Worm (Caenorhabditis elegans): ENCODE results near the gene F40F8.11.
"Not testable (repeated sequence)": the region's sequence is repeated elsewhere in the genome, so short reads cannot be mapped to it uniquely, and the experiment has no call there.

F40F8.11 gene

DNA sequence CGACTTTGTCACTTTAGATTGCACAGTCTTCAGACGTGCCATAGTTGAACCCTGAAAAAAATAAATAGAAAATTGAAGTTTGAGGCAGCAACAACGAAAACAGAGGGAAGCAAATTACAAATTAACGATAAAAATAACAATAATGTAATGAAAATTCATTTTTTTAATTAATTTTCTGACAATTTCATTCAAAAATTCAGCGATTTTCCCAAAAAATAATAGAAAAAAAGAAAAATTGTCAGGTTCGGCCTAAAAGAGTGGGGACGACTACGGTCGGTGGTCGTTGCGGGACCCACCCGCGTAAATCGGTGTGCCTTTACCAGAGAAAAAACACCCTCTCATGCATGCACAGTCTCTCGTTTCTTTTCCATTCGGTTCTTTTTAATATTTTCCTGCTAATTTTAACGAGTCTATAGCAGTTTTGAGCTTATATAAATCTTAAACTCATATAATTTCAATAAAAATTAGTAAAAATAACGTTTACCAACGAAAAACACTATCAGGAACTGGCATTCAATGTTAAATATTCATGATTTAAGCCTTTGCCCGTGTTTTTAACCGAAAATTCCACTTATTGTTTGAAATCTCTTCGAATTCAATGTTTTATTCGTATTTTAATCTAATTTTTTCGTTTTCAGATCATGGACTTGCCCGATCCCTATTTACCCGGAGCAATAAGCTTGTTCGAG lies 5.9 kb downstream of the F40F8.11 start, which contains the start of the genes rps-9 and lsm-1 (continued):
- TF ChIP-seq pqm-1 (tag; optimal IDR thresholded peaks at IDR 0.05) = no peak
- peak; percentile 76 for TF ChIP-seq isw-1 (GFP tag; IDR thresholded peaks at IDR 0.05)
- TF ChIP-seq swsn-7 (tag; optimal IDR thresholded peaks at IDR 0.05) = peak; percentile 68
- TF ChIP-seq zag-1 (tag; optimal IDR thresholded peaks at IDR 0.05) = no peak

DNA sequence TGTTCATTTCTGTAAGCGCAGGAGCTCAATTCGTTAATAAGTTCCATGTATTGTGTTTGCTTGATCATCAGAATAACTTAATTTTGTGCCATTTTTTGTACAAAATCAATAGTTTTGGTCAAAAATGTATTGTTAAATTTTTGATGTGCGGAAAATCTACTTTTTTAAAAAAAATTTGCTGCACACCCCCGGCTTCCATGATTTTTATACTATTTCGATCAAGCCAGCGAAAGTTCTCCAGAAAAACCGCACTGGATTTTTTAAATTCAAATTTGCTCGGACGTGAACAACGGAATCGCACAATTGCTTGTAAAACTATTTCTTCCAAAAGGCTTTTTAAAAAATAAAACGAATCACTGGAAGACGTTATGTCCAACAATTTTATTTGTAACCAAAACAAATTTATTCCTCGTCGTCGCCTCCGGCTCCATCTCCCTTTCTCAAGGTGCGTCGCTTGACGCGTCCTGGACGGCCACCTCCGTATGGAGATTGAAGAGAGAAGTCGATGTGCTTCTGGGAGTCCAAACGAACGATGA lies 7.3 kb downstream of the F40F8.11 start:
- peak in 1 of 2 experiments; percentile 49 for TF ChIP-seq lsy-2 (tag; optimal IDR thresholded peaks at IDR 0.05)
- TF ChIP-seq efl-1 (optimal IDR thresholded peaks at IDR 0.05) = no peak
- TF ChIP-seq efl-1 (GFP tag; optimal IDR thresholded peaks at IDR 0.05 in 1 of 2) = peak in 1 of 2 experiments; percentile 25
- TF ChIP-seq C16A3.4 (tag; optimal IDR thresholded peaks at IDR 0.05) = no peak
- no peak for TF ChIP-seq nhr-11 (tag; optimal IDR thresholded peaks at IDR 0.05)
- TF ChIP-seq egl-13 (tag; optimal IDR thresholded peaks at IDR 0.05) = no peak
- no peak for TF ChIP-seq nhr-12 (tag; optimal IDR thresholded peaks at IDR 0.05)
- no peak for TF ChIP-seq nhr-90 (tag; optimal IDR thresholded peaks at IDR 0.05; ENCODE audit: poor library complexity)

DNA sequence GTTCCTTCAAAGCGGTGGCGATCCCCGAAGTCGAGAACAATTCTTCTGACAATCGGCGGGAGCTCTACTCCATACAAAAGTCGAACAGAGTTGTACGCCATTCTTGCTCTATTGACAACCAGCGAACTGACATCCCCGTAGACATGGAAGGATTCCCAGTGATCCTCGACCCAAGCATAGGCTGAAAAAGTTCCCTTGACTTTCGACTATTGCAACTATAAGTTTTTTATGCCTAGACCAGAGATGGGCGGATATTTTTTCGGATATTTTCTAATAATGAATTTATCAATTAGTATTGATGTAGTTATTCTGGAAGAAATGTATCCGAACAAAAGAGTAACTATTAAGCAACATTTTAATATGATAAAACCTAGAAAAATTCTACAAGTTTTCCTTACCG lies 10.6 kb downstream of the F40F8.11 start, which contains the start of gene W10C6.2:
TSS of gene W10C6.2 (minus strand) at position 101 of the 400 bp plus-strand sequence.
- not testable (repeated sequence) for TF ChIP-seq zip-4 (GFP tag; optimal IDR thresholded peaks at IDR 0.05); egl-13 (tag; optimal IDR thresholded peaks at IDR 0.05); grh-1 (GFP tag; IDR thresholded peaks at IDR 0.05)

DNA sequence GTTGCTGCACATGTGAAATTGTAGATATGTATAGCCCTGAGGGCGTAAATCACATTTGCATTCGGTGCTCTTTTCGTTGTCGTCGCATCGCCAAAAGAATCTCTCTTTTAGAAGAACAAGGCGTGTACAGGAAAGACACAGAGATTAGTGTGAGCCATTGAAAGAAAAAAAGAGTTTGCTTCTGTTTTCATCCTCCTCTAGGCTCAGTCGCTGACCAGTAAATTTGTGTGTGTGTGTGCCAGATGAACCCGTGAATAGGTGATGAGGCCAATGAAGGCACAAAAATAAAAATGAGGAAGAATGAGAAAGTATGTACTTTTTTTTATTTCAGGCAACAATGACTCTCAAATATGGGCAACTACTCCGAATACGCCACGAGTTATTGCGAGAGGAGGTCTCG lies 20.0 kb downstream of the F40F8.11 start, which contains the start of gene mat-2:
TSS of gene mat-2 (plus strand) at position 301 of the 400 bp plus-strand sequence.
- TF ChIP-seq efl-1 (optimal IDR thresholded peaks at IDR 0.05) = no peak
- TF ChIP-seq efl-1 (GFP tag; optimal IDR thresholded peaks at IDR 0.05 in 1 of 2) = peak in 1 of 2 experiments; percentile 68
- no peak for TF ChIP-seq mab-9 (GFP tag; IDR thresholded peaks at IDR 0.05)
- TF ChIP-seq zip-4 (GFP tag; optimal IDR thresholded peaks at IDR 0.05) = no peak

DNA sequence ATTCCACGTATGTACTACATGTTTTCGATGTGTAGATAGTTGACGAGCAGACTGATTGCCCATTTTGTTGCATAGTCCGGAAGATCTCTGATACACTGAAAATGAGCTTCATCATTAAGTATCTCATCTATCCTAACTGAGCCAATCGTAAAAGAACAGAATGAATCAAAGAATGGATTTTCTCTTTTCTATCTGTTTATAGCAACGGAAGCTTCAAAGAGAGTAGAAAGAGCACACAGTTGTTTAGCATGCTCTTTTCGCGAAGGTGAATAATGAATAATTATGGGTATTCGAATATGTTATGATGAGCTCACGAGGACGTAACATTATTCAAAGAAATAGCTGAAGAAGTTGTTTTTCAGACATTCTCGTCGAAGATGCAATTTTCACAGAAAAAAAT lies 21.3 kb downstream of the F40F8.11 start, which contains the start of gene glb-4:
TSS of gene glb-4 (minus strand) at position 101 of the 400 bp plus-strand sequence.
- TF ChIP-seq efl-1 (optimal IDR thresholded peaks at IDR 0.05) (no peak), efl-1 (GFP tag; optimal IDR thresholded peaks at IDR 0.05 in 1 of 2) (no peak), egl-13 (tag; optimal IDR thresholded peaks at IDR 0.05) (no peak), elt-3 (tag; optimal IDR thresholded peaks at IDR 0.05) (no peak), fkh-10 (GFP tag; optimal IDR thresholded peaks at IDR 0.05) (peak; percentile 7), hpl-2 (GFP tag; optimal IDR thresholded peaks at IDR 0.05) (no peak), ztf-11 (tag; optimal IDR thresholded peaks at IDR 0.05) (no peak), mef-2 (tag; optimal IDR thresholded peaks at IDR 0.05) (no peak), snpc-4 (tag; optimal IDR thresholded peaks at IDR 0.05) (no peak), swsn-7 (tag; optimal IDR thresholded peaks at IDR 0.05) (no peak), ceh-90 (tag; optimal IDR thresholded peaks at IDR 0.05) (no peak), unc-86 (tag; optimal IDR thresholded peaks at IDR 0.05) (peak; percentile 21), fkh-8 (tag; optimal IDR thresholded peaks at IDR 0.05) (no peak), lir-3 (tag; optimal IDR thresholded peaks at IDR 0.05; ENCODE audit: poor library complexity) (no peak), sox-4 (tag; optimal IDR thresholded peaks at IDR 0.05) (no peak), nhr-84 (tag; optimal IDR thresholded peaks at IDR 0.05) (no peak), tlp-1 (tag; optimal IDR thresholded peaks at IDR 0.05) (no peak), nhr-47 (tag; optimal IDR thresholded peaks at IDR 0.05) (no peak), mep-1 (tag; optimal IDR thresholded peaks at IDR 0.05) (no peak), pag-3 (tag; optimal IDR thresholded peaks at IDR 0.05; ENCODE audit: borderline replicate concordance, insufficient read depth) (no peak), fos-1 (tag; optimal IDR thresholded peaks at IDR 0.05) (no peak), ama-1 (optimal IDR thresholded peaks at IDR 0.05) (no peak), jun-1 (tag; optimal IDR thresholded peaks at IDR 0.05) (no peak), unc-30 (tag; optimal IDR thresholded peaks at IDR 0.05) (no peak), rnt-1 (tag; optimal IDR thresholded peaks at IDR 0.05) (no peak), skn-1 (tag; optimal IDR thresholded peaks at IDR 0.05) (no peak), fkh-4 (tag; optimal IDR thresholded peaks at IDR 0.05; ENCODE audit: borderline replicate concordance) (no peak), nhr-76 (tag; optimal IDR thresholded peaks at IDR 0.05) (no peak), lin-14 (GFP tag; optimal IDR thresholded peaks at IDR 0.05) (peak; percentile 57), nhr-28 (tag; optimal IDR thresholded peaks at IDR 0.05) (no peak), nhr-71 (tag; optimal IDR thresholded peaks at IDR 0.05) (peak; percentile 18), pqm-1 (tag; optimal IDR thresholded peaks at IDR 0.05) (no peak), lsy-2 (tag; optimal IDR thresholded peaks at IDR 0.05) (no peak)

Data from whole organism, L1 larva.